Worm (Caenorhabditis elegans) whole organism, mixed stage, embryonic: ENCODE results near the gene F38E1.6.

Source experiments
- lin-13 ChIP-seq: fragments of 150-350 bp; optimal IDR thresholded peaks from 2 replicates; lab custom pipeline; 2014; ENCODE audit warnings: missing biosample characterization, missing genetic modification characterization
- lsy-2 ChIP-seq: fragments of 150-350 bp; optimal IDR thresholded peaks from 2 replicates; lab custom pipeline; 2014; ENCODE audit warnings: missing biosample characterization, missing genetic modification characterization
- nhr-237 ChIP-seq: fragments of 150-350 bp; optimal IDR thresholded peaks from 2 replicates; lab custom pipeline; 2014; ENCODE audit warnings: missing biosample characterization, missing genetic modification characterization
- snpc-4 ChIP-seq: fragments of 150-350 bp; optimal IDR thresholded peaks from 2 replicates; lab custom pipeline; 2014; ENCODE audit warnings: missing biosample characterization, missing genetic modification characterization

- TF ChIP-seq nhr-237 (no peak), snpc-4 (tag; lab: Kevin White, UChicago) (no peak), lsy-2 (peak; percentile 23), lin-13 (tag; lab: Kevin White, UChicago) (no peak)
These were observed 753 bp upstream of the F38E1.6 start, which contains the start of gene mpdu-1 for ce11 chrV:8359113-8359564.
